Fruit fly (Drosophila melanogaster) whole organism, embryonic: ENCODE measurements around the gene CG14881.

Experiments
- BEAF-32 ChIP-seq: fragments of 200-800 bp; sonication (Bioruptor generic); optimal IDR thresholded peaks from 3 replicates; lab custom pipeline; 2017; ENCODE audit warnings: missing biosample characterization, missing genetic modification characterization, mild to moderate bottlenecking, moderate library complexity, missing genetic modification reagents
- CG10209 ChIP-seq: fragments of 200-800 bp; sonication (Bioruptor generic); optimal IDR thresholded peaks from 3 replicates; lab custom pipeline; 2017; ENCODE audit warnings: missing biosample characterization, mild to moderate bottlenecking, missing genetic modification characterization, missing genetic modification reagents
- CG10267 ChIP-seq: fragments of 200-800 bp; sonication (Bioruptor generic); optimal IDR thresholded peaks from 2 replicates; lab custom pipeline; 2018; ENCODE audit warnings: missing biosample characterization, mild to moderate bottlenecking, missing genetic modification characterization, moderate library complexity
- CG10431 ChIP-seq: fragments of 200-800 bp; sonication (Bioruptor generic); optimal IDR thresholded peaks from 3 replicates; lab custom pipeline; 2018; ENCODE audit warnings: missing biosample characterization, mild to moderate bottlenecking, missing genetic modification characterization
- CG11456 ChIP-seq: fragments of 200-800 bp; sonication (Bioruptor generic); IDR thresholded peaks from 3 replicates; pipeline ENCODE4 v1.3.6; 2022; ENCODE audit warnings: missing biosample characterization, missing genetic modification characterization
- CG11504 ChIP-seq: fragments of 200-800 bp; sonication (Bioruptor generic); optimal IDR thresholded peaks from 3 replicates; lab custom pipeline; 2019; ENCODE audit warnings: missing biosample characterization, mild to moderate bottlenecking, missing genetic modification characterization, moderate library complexity
- CG12299 ChIP-seq: fragments of 200-800 bp; sonication (Bioruptor generic); optimal IDR thresholded peaks from 2 replicates; lab custom pipeline; 2018; ENCODE audit warnings: missing biosample characterization, mild to moderate bottlenecking, missing genetic modification characterization
- CG13894 ChIP-seq: fragments of 200-800 bp; sonication (Bioruptor generic); optimal IDR thresholded peaks from 3 replicates; lab custom pipeline; 2018; ENCODE audit warnings: missing biosample characterization, mild to moderate bottlenecking, missing genetic modification characterization, moderate library complexity
- CG14965 ChIP-seq: fragments of 200-800 bp; sonication (Bioruptor generic); optimal IDR thresholded peaks from 2 replicates; lab custom pipeline; 2016; ENCODE audit warnings: missing biosample characterization, missing genetic modification characterization, borderline replicate concordance
- CG2120 ChIP-seq: fragments of 200-800 bp; sonication (Bioruptor generic); optimal IDR thresholded peaks from 3 replicates; lab custom pipeline; 2016; ENCODE audit warnings: missing biosample characterization, missing genetic modification characterization
- CG30403 ChIP-seq: fragments of 200-800 bp; sonication (Bioruptor generic); optimal IDR thresholded peaks from 3 replicates; lab custom pipeline; 2016; ENCODE audit warnings: missing biosample characterization, missing genetic modification characterization
- CG34376 ChIP-seq: fragments of 200-800 bp; sonication (Bioruptor generic); optimal IDR thresholded peaks from 2 replicates; lab custom pipeline; 2018; ENCODE audit warnings: missing biosample characterization, mild to moderate bottlenecking, missing genetic modification characterization
- CG3995 ChIP-seq: fragments of 200-800 bp; sonication (Bioruptor generic); optimal IDR thresholded peaks from 3 replicates; lab custom pipeline; 2016; ENCODE audit warnings: missing biosample characterization, missing genetic modification characterization
- CG4404 ChIP-seq: fragments of 200-800 bp; sonication (Bioruptor generic); IDR thresholded peaks from 2 replicates; pipeline ENCODE4 v1.3.6; 2022; ENCODE audit warnings: missing biosample characterization, missing genetic modification characterization
- CG4424 ChIP-seq: fragments of 200-800 bp; sonication (Bioruptor generic); optimal IDR thresholded peaks from 3 replicates; lab custom pipeline; 2016; ENCODE audit warnings: missing biosample characterization, missing genetic modification characterization
- CG6654 ChIP-seq: fragments of 200-800 bp; sonication (Bioruptor generic); optimal IDR thresholded peaks from 2 replicates; lab custom pipeline; 2017; ENCODE audit warnings: missing biosample characterization, mild to moderate bottlenecking, missing genetic modification characterization
- CG6689 ChIP-seq: fragments of 200-800 bp; sonication (Bioruptor generic); IDR thresholded peaks from 2 replicates; pipeline ENCODE4 v1.3.6; 2022; ENCODE audit warnings: missing biosample characterization, missing genetic modification characterization
- CG8281 ChIP-seq: fragments of 200-800 bp; sonication (Bioruptor generic); optimal IDR thresholded peaks from 2 replicates; lab custom pipeline; 2018; ENCODE audit warnings: missing biosample characterization, mild to moderate bottlenecking, missing genetic modification characterization, moderate library complexity
- CG8388 ChIP-seq: fragments of 200-800 bp; sonication (Bioruptor generic); optimal IDR thresholded peaks from 2 replicates; lab custom pipeline; 2019; ENCODE audit warnings: missing biosample characterization, mild to moderate bottlenecking, missing genetic modification characterization, moderate library complexity
- CG8478 ChIP-seq: fragments of >200 bp; optimal IDR thresholded peaks from 2 replicates; lab custom pipeline; 2018
- Dad ChIP-seq: fragments of 200-800 bp; sonication (Bioruptor generic); optimal IDR thresholded peaks from 3 replicates; lab custom pipeline; 2016; ENCODE audit warnings: missing biosample characterization, missing genetic modification characterization
- Deaf1 ChIP-seq: fragments of 200-800 bp; optimal IDR thresholded peaks from 3 replicates; lab custom pipeline; 2019; ENCODE audit warnings: missing biosample characterization, mild to moderate bottlenecking, missing genetic modification characterization, moderate library complexity
- E2f2 ChIP-seq: fragments of 200-800 bp; sonication (Bioruptor generic); IDR thresholded peaks from 2 replicates; pipeline ENCODE4 v1.3.6; 2022; ENCODE audit warnings: missing biosample characterization, missing genetic modification characterization
- Ets65A ChIP-seq: fragments of 200-800 bp; sonication (Bioruptor generic); peaks from one replicate; lab custom pipeline; 2016; ENCODE audit warnings: missing biosample characterization, missing genetic modification characterization
- Fer1 ChIP-seq: fragments of 200-800 bp; sonication (Bioruptor generic); optimal IDR thresholded peaks from 2 replicates; lab custom pipeline; 2017; ENCODE audit warnings: missing biosample characterization, mild to moderate bottlenecking, missing genetic modification characterization
- HLHmδ ChIP-seq: fragments of 200-800 bp; sonication (Bioruptor generic); optimal IDR thresholded peaks from 2 replicates; lab custom pipeline; 2018; ENCODE audit warnings: missing biosample characterization, mild to moderate bottlenecking, missing genetic modification characterization, moderate library complexity
- Hmr ChIP-seq: fragments of 200-800 bp; sonication (Bioruptor generic); optimal IDR thresholded peaks from 3 replicates; lab custom pipeline; 2017; ENCODE audit warnings: mild to moderate bottlenecking, missing biosample characterization, missing genetic modification reagents, missing genetic modification characterization
- Hr78 ChIP-seq, 2 experiments: fragments of 200-800 bp in 1 of 2; fragments of >200 bp in 1 of 2; sonication (Bioruptor generic) in 1 of 2; optimal IDR thresholded peaks; 2 replicates each; lab custom pipeline; 2017 to 2019; ENCODE audit warnings: missing biosample characterization in 2 of 2, missing genetic modification characterization in 2 of 2, mild to moderate bottlenecking in 1 of 2, moderate library complexity in 1 of 2
- Med ChIP-seq: fragments of 200-800 bp; sonication (Bioruptor generic); peaks from one replicate; lab custom pipeline; 2016; ENCODE audit warnings: missing biosample characterization, missing genetic modification characterization, mild to moderate bottlenecking, inconsistent platforms, moderate library complexity
- NFAT ChIP-seq: fragments of 200-800 bp; sonication (Bioruptor generic); IDR thresholded peaks from 2 replicates; pipeline ENCODE4 v1.3.6; 2022; ENCODE audit warnings: missing biosample characterization, missing genetic modification characterization
- Oaz ChIP-seq: fragments of 200-800 bp; sonication (Bioruptor generic); IDR thresholded peaks from 2 replicates; pipeline ENCODE4 v1.3.6; 2022; ENCODE audit warnings: missing biosample characterization, missing genetic modification characterization
- Oli ChIP-seq: fragments of 200-800 bp; sonication (Bioruptor generic); optimal IDR thresholded peaks from 2 replicates; lab custom pipeline; 2018; ENCODE audit warnings: missing biosample characterization, mild to moderate bottlenecking, missing genetic modification characterization, moderate library complexity
- Ravus ChIP-seq: fragments of 200-800 bp; sonication (Bioruptor generic); IDR thresholded peaks from 2 replicates; pipeline ENCODE4 v1.3.6; 2022; ENCODE audit warnings: missing biosample characterization, missing genetic modification characterization
- Rfx ChIP-seq: fragments of 200-800 bp; sonication (Bioruptor generic); IDR thresholded peaks from 2 replicates; pipeline ENCODE4 v1.3.6; 2022; ENCODE audit warnings: missing biosample characterization, missing genetic modification characterization
- abd-A ChIP-seq: fragments of 200-800 bp; sonication (Bioruptor generic); optimal IDR thresholded peaks from 3 replicates; lab custom pipeline; 2019; ENCODE audit warnings: missing biosample characterization, mild to moderate bottlenecking, missing genetic modification characterization, moderate library complexity
- bsh ChIP-seq, 2 experiments: fragments of 200-800 bp; sonication (Bioruptor generic); optimal IDR thresholded peaks; 2 replicates each; lab custom pipeline; 2017 to 2018; ENCODE audit warnings: mild to moderate bottlenecking in 2 of 2, missing biosample characterization in 2 of 2, missing genetic modification characterization in 2 of 2, moderate library complexity in 1 of 2
- cato ChIP-seq: fragments of 200-800 bp; sonication (Bioruptor generic); optimal IDR thresholded peaks from 2 replicates; lab custom pipeline; 2016; ENCODE audit warnings: missing biosample characterization, missing genetic modification characterization, borderline replicate concordance
- grau ChIP-seq: fragments of 200-800 bp; optimal IDR thresholded peaks from 3 replicates; lab custom pipeline; 2019; ENCODE audit warnings: missing biosample characterization, mild to moderate bottlenecking, missing genetic modification characterization, moderate library complexity
- ken ChIP-seq: fragments of 200-800 bp; sonication (Bioruptor generic); IDR thresholded peaks from 3 replicates; pipeline ENCODE4 v1.3.6; 2022; ENCODE audit warnings: missing biosample characterization, missing genetic modification characterization
- kni ChIP-seq: fragments of 200-800 bp; sonication (Bioruptor generic); optimal IDR thresholded peaks from 3 replicates; lab custom pipeline; 2017; ENCODE audit warnings: mild to moderate bottlenecking, missing biosample characterization, missing genetic modification reagents, missing genetic modification characterization
- odd ChIP-seq: fragments of 200-800 bp; sonication (Bioruptor generic); optimal IDR thresholded peaks from 2 replicates; lab custom pipeline; 2017; ENCODE audit warnings: missing biosample characterization, mild to moderate bottlenecking, missing genetic modification characterization
- prd ChIP-seq, 3 experiments: fragments of >200 bp in 2 of 3; fragments of 200-800 bp in 1 of 3; sonication (Bioruptor generic) in 1 of 3; optimal IDR thresholded peaks in 2 of 3; IDR thresholded peaks in 1 of 3; 2 replicates in 2 of 3; 3 replicates in 1 of 3; pipeline versions ENCODE4 v1.3.6 to Lab custom; 2017 to 2022; ENCODE audit warnings: missing biosample characterization in 1 of 3, missing genetic modification characterization in 1 of 3
- sens ChIP-seq: fragments of 200-800 bp; sonication (Bioruptor generic); peaks from one replicate; lab custom pipeline; 2016; ENCODE audit warnings: missing biosample characterization, missing genetic modification characterization
- tap ChIP-seq: fragments of 200-800 bp; optimal IDR thresholded peaks from 3 replicates; lab custom pipeline; 2019; ENCODE audit warnings: missing biosample characterization, mild to moderate bottlenecking, missing genetic modification characterization, moderate library complexity
- tin ChIP-seq: fragments of 200-800 bp; sonication (Bioruptor generic); optimal IDR thresholded peaks from 3 replicates; lab custom pipeline; 2016; ENCODE audit warnings: missing biosample characterization, missing genetic modification characterization
- unpg ChIP-seq: fragments of 200-800 bp; sonication (Bioruptor generic); optimal IDR thresholded peaks from 3 replicates; lab custom pipeline; 2018; ENCODE audit warnings: missing biosample characterization, mild to moderate bottlenecking, missing genetic modification characterization, moderate library complexity

Gene CG14881

dm6 chr3R:16476472-16476871 is 41.8 kb downstream of the CG14881 start (continued):
- TF ChIP-seq cato (GFP tag; lab: Kevin White, UChicago): no peak
- TF ChIP-seq sens (GFP tag; lab: Kevin White, UChicago): peak; percentile 83
- TF ChIP-seq tin (GFP tag; lab: Kevin White, UChicago): peak; percentile 20
- no peak for TF ChIP-seq CG11504 (tag; lab: Kevin White, UChicago)
- TF ChIP-seq ken (GFP tag; lab: Robert Waterston, UW): no peak
- no peak for TF ChIP-seq CG4424 (GFP tag; lab: Kevin White, UChicago)
- no peak for TF ChIP-seq Oaz (GFP tag; lab: Robert Waterston, UW)
- peak; percentile 27; the same call in 1 of the 2 replicates for TF ChIP-seq Rfx (GFP tag; lab: Robert Waterston, UW)
- no peak for TF ChIP-seq CG3995
- no peak for TF ChIP-seq Ravus (GFP tag; lab: Robert Waterston, UW)
- TF ChIP-seq CG4404: no peak
- TF ChIP-seq CG10209 (GFP tag; lab: Kevin White, UChicago): peak; percentile 7
- peak; percentile 32 for TF ChIP-seq CG10267 (tag; lab: Kevin White, UChicago)
- TF ChIP-seq NFAT (GFP tag; lab: Robert Waterston, UW): no peak
- TF ChIP-seq Fer1 (GFP tag; lab: Kevin White, UChicago): peak; percentile 71
- TF ChIP-seq bsh (GFP tag; optimal IDR thresholded peaks at IDR 0.05; lab: Kevin White, UChicago): peak in 1 of 2 experiments; percentile 23
- TF ChIP-seq Dad (GFP tag; lab: Kevin White, UChicago): no peak
- peak; percentile 35 for TF ChIP-seq CG30403 (GFP tag; lab: Kevin White, UChicago)
- TF ChIP-seq unpg (GFP tag; lab: Kevin White, UChicago): peak; percentile 48
- TF ChIP-seq HLHmδ: no peak
- TF ChIP-seq CG6654 (GFP tag; lab: Kevin White, UChicago): no peak
- no peak for TF ChIP-seq CG8388 (GFP tag; lab: Kevin White, UChicago)
- peak; percentile 32 for TF ChIP-seq tap (tag; lab: Kevin White, UChicago)
- peak; percentile 64 for TF ChIP-seq CG34376
- peak; percentile 49 for TF ChIP-seq CG12299
- TF ChIP-seq CG6689: peak; percentile 36; the same call in 1 of the 2 replicates
- no peak for TF ChIP-seq prd (optimal IDR thresholded peaks at IDR 0.05; lab: Kevin White, UChicago)
- peak; percentile 19; the same call in 1 of the 3 replicates for TF ChIP-seq prd (GFP tag; IDR thresholded peaks at IDR 0.05; lab: Robert Waterston, UW)
- no peak for TF ChIP-seq E2f2 (GFP tag; lab: Robert Waterston, UW)
- peak; percentile 23 for TF ChIP-seq odd (GFP tag; lab: Kevin White, UChicago)
- peak; percentile 58 for TF ChIP-seq CG2120
- TF ChIP-seq, all 482 proteins: peak for 89

dm6 chr3R:16477033-16477432 is 42.3 kb downstream of the CG14881 start, which contains the start of gene Gyc89Db:
Gyc89Db (plus strand) TSS chr3R:16477110.
- TF ChIP-seq kni (GFP tag; lab: Kevin White, UChicago) (no peak), CG8478 (peak; percentile 8), CG13894 (tag; lab: Kevin White, UChicago) (peak; percentile 65), Deaf1 (tag; lab: Kevin White, UChicago) (peak; percentile 92), grau (no peak), Ets65A (GFP tag; lab: Kevin White, UChicago) (peak; percentile 68), prd (optimal IDR thresholded peaks at IDR 0.05; lab: Kevin White, UChicago) (no peak), prd (GFP tag; IDR thresholded peaks at IDR 0.05; lab: Robert Waterston, UW) (no peak), abd-A (tag; lab: Kevin White, UChicago) (no peak), Hr78 (GFP tag; optimal IDR thresholded peaks at IDR 0.05; lab: Kevin White, UChicago) (no peak), CG10431 (no peak), CG14965 (GFP tag; lab: Kevin White, UChicago) (no peak), Hmr (GFP tag; lab: Kevin White, UChicago) (no peak), CG10209 (GFP tag; lab: Kevin White, UChicago) (no peak), CG8281 (no peak), Med (GFP tag; lab: Kevin White, UChicago) (peak; percentile 37), CG11456 (no peak), BEAF-32 (GFP tag; lab: Kevin White, UChicago) (no peak), Oli (tag; lab: Kevin White, UChicago) (no peak)
